Fruit fly (Drosophila melanogaster): Measurements from ENCODE around the gene Poxm.

Gene Poxm

DNA sequence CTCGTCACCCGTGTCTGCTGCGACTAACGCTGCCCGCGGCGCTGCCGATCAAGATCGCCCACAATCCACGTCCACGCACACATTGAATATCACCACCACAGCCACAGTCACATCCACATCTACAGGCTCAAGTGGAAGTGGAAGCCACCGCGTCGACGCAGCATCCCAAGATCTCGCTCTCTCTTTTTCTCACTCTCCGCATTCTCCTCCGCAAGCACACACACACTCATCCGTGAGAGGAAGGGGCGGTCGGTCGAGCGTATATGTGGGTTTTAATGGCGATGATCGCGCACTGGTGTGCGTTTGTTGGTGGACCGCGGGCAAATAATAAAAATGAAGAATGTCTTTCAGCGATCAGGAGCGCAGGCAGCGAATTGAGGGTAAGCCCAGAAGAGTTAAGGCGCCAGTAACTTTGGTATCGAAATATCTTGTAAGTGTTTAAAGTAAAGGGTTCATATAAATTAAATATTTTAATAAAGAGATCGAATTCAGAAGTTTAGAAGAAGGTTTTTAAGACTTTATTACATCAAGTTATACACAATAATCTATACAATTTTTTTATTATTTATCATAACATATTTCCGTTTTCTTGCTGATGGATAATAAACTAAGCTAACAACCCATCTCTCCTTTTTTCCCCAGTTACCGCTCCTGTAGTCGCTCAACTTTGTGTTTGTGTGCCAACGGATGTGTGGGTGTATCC is at the start of gene Poxm (continued):
- TF ChIP-seq CG1647 (GFP tag; optimal IDR thresholded peaks at IDR 0.05) (peak; percentile 44), ewg (GFP tag; optimal IDR thresholded peaks at IDR 0.05) (peak; percentile 86), Fer2 (tag; optimal IDR thresholded peaks at IDR 0.05) (peak; percentile 75), CG4707 (GFP tag; optimal IDR thresholded peaks at IDR 0.05) (peak; percentile 40), Hand (GFP tag; optimal IDR thresholded peaks at IDR 0.05) (no peak), CG15073 (GFP tag; optimal IDR thresholded peaks at IDR 0.05) (peak; percentile 72), Six4 (GFP tag; optimal IDR thresholded peaks at IDR 0.05) (peak; percentile 88), CG12155 (GFP tag; optimal IDR thresholded peaks at IDR 0.05) (peak; percentile 78), CG10147 (GFP tag; optimal IDR thresholded peaks at IDR 0.05) (peak; percentile 85), CG14965 (GFP tag; optimal IDR thresholded peaks at IDR 0.05; ENCODE audit: borderline replicate concordance) (no peak), Ptx1 (GFP tag; IDR thresholded peaks at IDR 0.05) (peak; percentile 94), CG10431 (GFP tag; optimal IDR thresholded peaks at IDR 0.05) (peak; percentile 73), bigmax (GFP tag; optimal IDR thresholded peaks at IDR 0.05) (no peak), corto (GFP tag; optimal IDR thresholded peaks at IDR 0.05) (peak; percentile 0), ap (GFP tag; IDR thresholded peaks at IDR 0.05) (peak; percentile 79), CG4854 (GFP tag; optimal IDR thresholded peaks at IDR 0.05) (peak; percentile 61), CG9797 (GFP tag; optimal IDR thresholded peaks at IDR 0.05) (peak; percentile 23), grau (tag; optimal IDR thresholded peaks at IDR 0.05) (peak; percentile 93), Taf1 (GFP tag; IDR thresholded peaks at IDR 0.05) (peak; percentile 49; the same call in 1 of the 2 replicates), lbe (GFP tag; optimal IDR thresholded peaks at IDR 0.05) (peak; percentile 80), Spps (tag; optimal IDR thresholded peaks at IDR 0.05) (peak; percentile 88), croc (GFP tag; conservative IDR thresholded peaks at IDR 0.05) (peak; percentile 94), CG10274 (GFP tag; optimal IDR thresholded peaks at IDR 0.05) (peak; percentile 69), D19A (tag; optimal IDR thresholded peaks at IDR 0.05) (peak; percentile 89), eyg (GFP tag; optimal IDR thresholded peaks at IDR 0.05) (peak; percentile 14), lmd (GFP tag; IDR thresholded peaks at IDR 0.05) (peak; percentile 94), CG3065 (GFP tag; optimal IDR thresholded peaks at IDR 0.05) (peak; percentile 69), Max (GFP tag; optimal IDR thresholded peaks at IDR 0.05) (peak; percentile 78), HLHmδ (GFP tag; optimal IDR thresholded peaks at IDR 0.05) (no peak), zfh1 (GFP tag; IDR thresholded peaks at IDR 0.05) (peak; percentile 67; the same call in 2 of the 3 replicates), abd-A (tag; optimal IDR thresholded peaks at IDR 0.05) (no peak), p53 (GFP tag; optimal IDR thresholded peaks at IDR 0.05) (no peak), nerfin-1 (tag; optimal IDR thresholded peaks at IDR 0.05) (peak; percentile 90), CG14441 (GFP tag; IDR thresholded peaks at IDR 0.05) (peak; percentile 86), CG43689 (GFP tag; IDR thresholded peaks at IDR 0.05) (peak; percentile 26; the same call in 1 of the 2 replicates), Rx (GFP tag; IDR thresholded peaks at IDR 0.05) (peak; percentile 71), CG16863 (GFP tag; optimal IDR thresholded peaks at IDR 0.05) (peak; percentile 66), CG7271 (tag; optimal IDR thresholded peaks at IDR 0.05) (no peak), al (GFP tag; IDR thresholded peaks at IDR 0.05) (peak; percentile 84), CG7963 (GFP tag; IDR thresholded peaks at IDR 0.05; ENCODE audit: partially characterized antibody) (no peak), CG17612 (GFP tag; IDR thresholded peaks at IDR 0.05) (no peak; the same call in 1 of the 2 replicates), maf-S (GFP tag; optimal IDR thresholded peaks at IDR 0.05) (peak; percentile 21), Ssrp (tag; optimal IDR thresholded peaks at IDR 0.05) (peak; percentile 96), CG11504 (tag; optimal IDR thresholded peaks at IDR 0.05) (peak; percentile 93), E2f1 (GFP tag; IDR thresholded peaks at IDR 0.05) (peak; percentile 91), Mes4 (GFP tag; optimal IDR thresholded peaks at IDR 0.05) (no peak), CG11398 (GFP tag; optimal IDR thresholded peaks at IDR 0.05) (no peak), pros (GFP tag; optimal IDR thresholded peaks at IDR 0.05) (no peak), Asciz (GFP tag; optimal IDR thresholded peaks at IDR 0.05) (peak; percentile 83)
